Worm (Caenorhabditis elegans): ENCODE measurements around the gene pcyt-1.

ce11 chrX:7563425-7563824, 8.7 kb upstream of the pcyt-1 start:
- TF ChIP-seq elt-1 (tag; optimal IDR thresholded peaks at IDR 0.05; ENCODE audit: borderline replicate concordance, insufficient read depth) (no peak), nhr-237 (tag; optimal IDR thresholded peaks at IDR 0.05) (no peak), ces-1 (GFP tag; optimal IDR thresholded peaks at IDR 0.05) (no peak), pha-4 (tag; optimal IDR thresholded peaks at IDR 0.05) (no peak), unc-62 (GFP tag; optimal IDR thresholded peaks at IDR 0.05) (no peak), ceh-39 (tag; optimal IDR thresholded peaks at IDR 0.05) (no peak), unc-39 (tag; optimal IDR thresholded peaks at IDR 0.05) (no peak), elt-3 (tag; optimal IDR thresholded peaks at IDR 0.05) (no peak), lsy-2 (tag; optimal IDR thresholded peaks at IDR 0.05) (no peak)

Measured in whole organism, mixed stage, embryonic.